Fruit fly (Drosophila melanogaster) whole organism: ENCODE results near the gene CG46306.

Experiments used
- CG8478 ChIP-seq: fragments of >200 bp; optimal IDR thresholded peaks from 2 replicates; lab custom pipeline; 2018; ENCODE audit warnings: inconsistent platforms
- Dll ChIP-seq: fragments of >200 bp; optimal IDR thresholded peaks from 2 replicates; lab custom pipeline; 2017
- EcR ChIP-seq, 2 experiments: fragments of >200 bp; optimal IDR thresholded peaks; 2 replicates each; lab custom pipeline; 2017; ENCODE audit warnings: missing biosample characterization in 2 of 2, missing genetic modification characterization in 2 of 2, missing genetic modification reagents in 2 of 2
- pan ChIP-seq: fragments of >200 bp; optimal IDR thresholded peaks from 2 replicates; lab custom pipeline; 2017
- psq ChIP-seq: fragments of >200 bp; optimal IDR thresholded peaks from 2 replicates; lab custom pipeline; 2017
- usp ChIP-seq: fragments of >200 bp; optimal IDR thresholded peaks from 2 replicates; lab custom pipeline; 2017; ENCODE audit warnings: missing biosample characterization, missing genetic modification characterization, mixed read lengths

dm6 chrX:16811213-16811749 lies 24.0 kb downstream of the CG46306 start, which contains the start of gene CG4829:
- no peak for TF ChIP-seq psq (lab: Kevin White, UChicago)
- TF ChIP-seq usp (GFP tag; lab: Kevin White, UChicago): no peak
- no peak for TF ChIP-seq CG8478 (lab: Kevin White, UChicago)
- TF ChIP-seq pan: no peak
- TF ChIP-seq Dll: no peak
- TF ChIP-seq EcR (GFP tag; optimal IDR thresholded peaks at IDR 0.05; lab: Kevin White, UChicago): no peak
